Worm (Caenorhabditis elegans) whole organism, L2 larva: Measurements from ENCODE around the gene C46E10.3.

Experiments
- C34F6.9 ChIP-seq: fragments of 150-350 bp; optimal IDR thresholded peaks from 2 replicates; lab custom pipeline; 2014; ENCODE audit warnings: missing biosample characterization, missing genetic modification characterization
- F13H6.1 ChIP-seq: sonication (generic microtip); optimal IDR thresholded peaks from 2 replicates; lab custom pipeline; 2016; ENCODE audit warnings: missing genetic modification characterization, missing compliant biosample characterization
- R02D3.7 ChIP-seq: fragments of 150-350 bp; optimal IDR thresholded peaks from 2 replicates; lab custom pipeline; 2014; ENCODE audit warnings: missing biosample characterization, missing genetic modification characterization
- Y55F3AM.14 ChIP-seq: fragments of 200-800 bp; sonication (Bioruptor generic); optimal IDR thresholded peaks from 2 replicates; lab custom pipeline; 2018; ENCODE audit warnings: mild to moderate bottlenecking, missing genetic modification characterization, missing compliant biosample characterization
- alr-1 ChIP-seq: fragments of 150-350 bp; optimal IDR thresholded peaks from 2 replicates; lab custom pipeline; 2014; ENCODE audit warnings: missing biosample characterization, missing genetic modification characterization
- aly-2 ChIP-seq: fragments of 150-350 bp; optimal IDR thresholded peaks from 2 replicates; lab custom pipeline; 2014; ENCODE audit warnings: missing biosample characterization, missing genetic modification characterization
- ama-1 ChIP-seq: fragments of 150-350 bp; optimal IDR thresholded peaks from 2 replicates; lab custom pipeline; 2018; ENCODE audit warnings: inconsistent platforms
- blmp-1 ChIP-seq: sonication (generic microtip); optimal IDR thresholded peaks from 2 replicates; lab custom pipeline; 2017; ENCODE audit warnings: missing genetic modification characterization, mild to moderate bottlenecking, missing compliant biosample characterization, antibody characterized with exemption, moderate library complexity; ENCODE audit not compliant: insufficient read depth
- ceh-16 ChIP-seq: fragments of 150-350 bp; optimal IDR thresholded peaks from 2 replicates; lab custom pipeline; 2014; ENCODE audit warnings: missing biosample characterization, missing genetic modification characterization
- ceh-82 ChIP-seq: fragments of 150-350 bp; optimal IDR thresholded peaks from 2 replicates; lab custom pipeline; 2014; ENCODE audit warnings: missing biosample characterization, missing genetic modification characterization
- crh-2 ChIP-seq: sonication (generic microtip); optimal IDR thresholded peaks from 2 replicates; lab custom pipeline; 2017; ENCODE audit warnings: missing biosample characterization, missing genetic modification characterization
- egl-27 ChIP-seq: sonication (generic microtip); optimal IDR thresholded peaks from 3 replicates; lab custom pipeline; 2017; ENCODE audit warnings: missing biosample characterization, missing genetic modification reagents, missing genetic modification characterization
- elt-1 ChIP-seq: fragments of 150-350 bp; optimal IDR thresholded peaks from 2 replicates; lab custom pipeline; 2014; ENCODE audit warnings: missing biosample characterization, missing genetic modification characterization
- elt-3 ChIP-seq: sonication (generic microtip); optimal IDR thresholded peaks from 2 replicates; lab custom pipeline; 2017; ENCODE audit warnings: missing biosample characterization, missing genetic modification characterization
- fos-1 ChIP-seq: fragments of 150-350 bp; optimal IDR thresholded peaks from 2 replicates; lab custom pipeline; 2014; ENCODE audit warnings: missing biosample characterization, missing genetic modification characterization
- gmeb-1 ChIP-seq: fragments of 150-350 bp; optimal IDR thresholded peaks from 2 replicates; lab custom pipeline; 2014; ENCODE audit warnings: missing biosample characterization, missing genetic modification characterization
- lin-39 ChIP-seq: fragments of 150-350 bp; optimal IDR thresholded peaks from 2 replicates; lab custom pipeline; 2014; ENCODE audit warnings: missing biosample characterization, missing genetic modification reagents, missing genetic modification characterization
- lsy-2 ChIP-seq, 2 experiments: fragments of 150-350 bp in 1 of 2; sonication (generic microtip) in 1 of 2; optimal IDR thresholded peaks; 2 replicates each; lab custom pipeline; 2014 to 2017; ENCODE audit warnings: missing biosample characterization in 2 of 2, missing genetic modification characterization in 2 of 2
- mab-5 ChIP-seq: fragments of 150-350 bp; optimal IDR thresholded peaks from 2 replicates; lab custom pipeline; 2014; ENCODE audit warnings: missing biosample characterization, missing genetic modification characterization
- mbf-1 ChIP-seq: sonication (generic microtip); optimal IDR thresholded peaks from 2 replicates; lab custom pipeline; 2017; ENCODE audit warnings: missing biosample characterization, missing genetic modification characterization
- nhr-11 ChIP-seq: fragments of 150-350 bp; optimal IDR thresholded peaks from 2 replicates; lab custom pipeline; 2014; ENCODE audit warnings: missing biosample characterization, missing genetic modification characterization
- nhr-21 ChIP-seq: fragments of 150-350 bp; optimal IDR thresholded peaks from 2 replicates; lab custom pipeline; 2014; ENCODE audit warnings: missing biosample characterization, missing genetic modification characterization
- nhr-237 ChIP-seq: fragments of 150-350 bp; optimal IDR thresholded peaks from 2 replicates; lab custom pipeline; 2014; ENCODE audit warnings: missing biosample characterization, missing genetic modification characterization
- nhr-6 ChIP-seq: fragments of 150-350 bp; optimal IDR thresholded peaks from 2 replicates; lab custom pipeline; 2014; ENCODE audit warnings: missing biosample characterization, missing genetic modification characterization
- sem-4 ChIP-seq: fragments of 150-350 bp; optimal IDR thresholded peaks from 2 replicates; lab custom pipeline; 2014; ENCODE audit warnings: missing biosample characterization, missing genetic modification reagents, missing genetic modification characterization
- sma-3 ChIP-seq: sonication (generic microtip); optimal IDR thresholded peaks from 2 replicates; lab custom pipeline; 2016; ENCODE audit warnings: missing genetic modification reagents, missing genetic modification characterization, missing compliant biosample characterization
- sma-9 ChIP-seq, 2 experiments: fragments of 150-350 bp in 1 of 2; sonication (generic microtip) in 1 of 2; optimal IDR thresholded peaks; 2 replicates each; lab custom pipeline; 2014 to 2016; ENCODE audit warnings: missing genetic modification characterization in 2 of 2, mild to moderate bottlenecking in 1 of 2, missing biosample characterization in 1 of 2, missing compliant biosample characterization in 1 of 2, missing genetic modification reagents in 1 of 2, moderate library complexity in 1 of 2
- snpc-4 ChIP-seq: fragments of 150-350 bp; optimal IDR thresholded peaks from 2 replicates; lab custom pipeline; 2014; ENCODE audit warnings: missing biosample characterization, missing genetic modification characterization
- unc-39 ChIP-seq: fragments of 150-350 bp; optimal IDR thresholded peaks from 2 replicates; lab custom pipeline; 2014; ENCODE audit warnings: missing biosample characterization, missing genetic modification characterization
- unc-55 ChIP-seq: fragments of 150-350 bp; sonication (generic microtip); optimal IDR thresholded peaks from 3 replicates; lab custom pipeline; 2014; ENCODE audit warnings: missing biosample characterization, missing genetic modification reagents, missing genetic modification characterization
- unc-62 ChIP-seq: fragments of 150-350 bp; optimal IDR thresholded peaks from 2 replicates; lab custom pipeline; 2014; ENCODE audit warnings: missing biosample characterization, missing genetic modification reagents, missing genetic modification characterization
- zag-1 ChIP-seq: fragments of 150-350 bp; optimal IDR thresholded peaks from 2 replicates; lab custom pipeline; 2014; ENCODE audit warnings: missing biosample characterization, missing genetic modification characterization
- ztf-4 ChIP-seq: fragments of 150-350 bp; optimal IDR thresholded peaks from 2 replicates; lab custom pipeline; 2014; ENCODE audit warnings: missing biosample characterization, missing genetic modification characterization

Gene C46E10.3

DNA sequence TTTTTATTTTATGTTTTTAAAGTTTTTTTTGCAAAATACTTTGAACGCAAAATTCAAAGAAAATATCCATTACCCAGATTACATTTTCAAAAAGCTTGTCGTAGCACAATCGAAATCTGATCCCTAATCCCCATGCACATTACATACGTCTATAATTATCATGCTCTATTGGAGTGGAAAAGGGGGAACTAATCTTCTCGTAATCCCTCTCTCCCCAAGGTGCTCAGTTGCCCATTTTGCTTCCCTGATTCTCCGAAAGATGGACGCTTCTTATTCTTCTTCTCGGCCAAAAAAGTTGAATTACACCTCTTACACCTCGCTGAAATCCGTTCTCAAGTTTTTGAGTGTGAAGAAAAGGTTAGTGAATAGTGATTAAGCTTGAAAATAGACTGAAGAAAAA is 10.1 kb upstream of the C46E10.3 start, which contains the start of gene fbxc-53:
Gene fbxc-53 (plus strand): TSS at position 245 of the 400 bp plus-strand sequence.
- TF ChIP-seq nhr-11 (tag; lab: Kevin White, UChicago) (no peak), sma-9 (GFP tag; optimal IDR thresholded peaks at IDR 0.05; lab: Kevin White, UChicago) (no peak), sma-9 (tag; optimal IDR thresholded peaks at IDR 0.05; lab: Kevin White, UChicago) (no peak), crh-2 (no peak), aly-2 (tag; lab: Kevin White, UChicago) (no peak), ztf-4 (no peak), elt-1 (tag; lab: Kevin White, UChicago) (no peak), ceh-82 (no peak), R02D3.7 (tag; lab: Kevin White, UChicago) (no peak), lsy-2 (tag; optimal IDR thresholded peaks at IDR 0.05; lab: Kevin White, UChicago) (no peak), snpc-4 (no peak), nhr-6 (tag; lab: Kevin White, UChicago) (no peak), ama-1 (lab: Kevin White, UChicago) (no peak), Y55F3AM.14 (GFP tag; lab: Kevin White, UChicago) (no peak), unc-62 (GFP tag; lab: Kevin White, UChicago) (no peak), lin-39 (tag; lab: Kevin White, UChicago) (no peak), mab-5 (tag; lab: Kevin White, UChicago) (no peak), unc-39 (no peak), ceh-16 (tag; lab: Kevin White, UChicago) (no peak)
- TF ChIP-seq, all 48 proteins: peak for 0

- TF ChIP-seq C34F6.9 (no peak), alr-1 (no peak), nhr-237 (no peak), mab-5 (tag; lab: Kevin White, UChicago) (no peak), unc-55 (GFP tag; lab: Kevin White, UChicago) (no peak), zag-1 (tag; lab: Kevin White, UChicago) (no peak), egl-27 (no peak), lin-39 (tag; lab: Kevin White, UChicago) (no peak), mbf-1 (tag; lab: Kevin White, UChicago) (no peak), elt-3 (tag; lab: Kevin White, UChicago) (no peak), sem-4 (tag; lab: Kevin White, UChicago) (no peak), nhr-21 (tag; lab: Kevin White, UChicago) (no peak), gmeb-1 (tag; lab: Kevin White, UChicago) (no peak)
These were observed 6.5 kb upstream of the C46E10.3 start, which contains the start of gene srh-100 for ce11 chrII:3714595-3714994. srh-100 (minus strand) TSS chrII:3714695.

DNA sequence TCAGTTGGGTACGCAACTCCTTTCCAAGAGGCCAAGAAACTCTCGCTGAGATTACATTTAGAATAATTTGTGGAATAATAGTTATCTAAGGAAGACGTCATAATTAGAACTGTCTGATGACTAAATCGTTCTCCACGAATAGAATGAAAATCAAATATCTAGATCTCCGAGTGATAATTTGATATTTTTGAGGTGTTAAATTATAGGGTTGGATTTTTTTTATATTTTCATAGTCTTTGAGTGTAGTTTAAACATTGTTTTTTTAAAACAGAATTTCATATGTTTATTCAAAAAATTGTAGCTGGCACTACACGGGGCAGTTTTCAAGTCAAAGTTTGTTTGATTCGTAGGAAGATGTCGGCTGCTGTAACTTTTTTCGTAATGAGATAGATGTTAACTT is 4.7 kb upstream of the C46E10.3 start, which contains the start of gene srh-99:
Gene srh-99 (minus strand): TSS at position 101 of the 400 bp plus-strand sequence.
- no peak for TF ChIP-seq gmeb-1 (tag; lab: Kevin White, UChicago)
- TF ChIP-seq Y55F3AM.14 (GFP tag; lab: Kevin White, UChicago): no peak
- no peak for TF ChIP-seq blmp-1 (tag; lab: Kevin White, UChicago)
- no peak for TF ChIP-seq elt-1 (tag; lab: Kevin White, UChicago)

DNA sequence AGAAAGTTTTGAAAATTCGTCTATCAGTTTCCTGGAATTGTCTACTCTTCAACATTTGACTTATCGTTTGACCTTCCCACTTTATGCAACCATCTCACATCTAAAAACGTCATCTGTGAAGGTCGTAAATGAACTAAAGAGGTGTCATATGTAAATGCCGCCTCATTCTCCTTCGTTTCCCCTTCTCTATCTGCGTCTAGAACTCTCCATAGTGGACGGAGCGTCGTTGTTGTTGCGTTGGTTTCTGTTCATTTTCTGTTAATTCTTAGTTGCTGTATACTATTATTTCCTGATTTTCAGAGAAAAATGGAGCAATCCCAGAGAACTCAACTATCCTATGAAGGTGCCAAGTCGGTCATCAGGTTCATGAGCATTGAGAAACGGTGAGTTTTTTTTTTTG is 4.2 kb upstream of the C46E10.3 start, which contains the start of gene fbxc-52:
Gene fbxc-52 (plus strand): TSS at position 301 of the 400 bp plus-strand sequence.
- TF ChIP-seq ceh-82 (no peak), unc-62 (GFP tag; lab: Kevin White, UChicago) (no peak), nhr-11 (tag; lab: Kevin White, UChicago) (no peak), elt-1 (tag; lab: Kevin White, UChicago) (no peak), alr-1 (no peak), fos-1 (tag; lab: Kevin White, UChicago) (no peak), ama-1 (lab: Kevin White, UChicago) (no peak), nhr-237 (no peak), sma-3 (GFP tag; lab: Kevin White, UChicago) (no peak), zag-1 (tag; lab: Kevin White, UChicago) (no peak), crh-2 (no peak), F13H6.1 (tag; lab: Kevin White, UChicago) (no peak)

ce11 chrII:3724175-3724715 is 3.1 kb downstream of the C46E10.3 start, which contains the start of gene C46E10.1:
C46E10.1 (plus strand) TSS chrII:3724225.
- TF ChIP-seq alr-1: no peak
- TF ChIP-seq, all 48 proteins: peak for 0
